Fruit fly (Drosophila melanogaster) whole organism, wandering third instar larva: Measurements from ENCODE around the gene Fnta.
A peak's percentile ranks its signal among the peaks of the same experiment; 100 is the strongest.

Experiments
- dmrt93B ChIP-seq: fragments of 200-800 bp; sonication (Bioruptor generic); optimal IDR thresholded peaks from 2 replicates; lab custom pipeline; 2018; ENCODE audit warnings: missing biosample characterization, mild to moderate bottlenecking, missing genetic modification characterization
- h ChIP-seq: fragments of 200-800 bp; sonication (Bioruptor generic); optimal IDR thresholded peaks from 3 replicates; lab custom pipeline; 2016; ENCODE audit warnings: missing biosample characterization, mild to moderate bottlenecking, missing genetic modification characterization
- sage ChIP-seq: fragments of 200-800 bp; sonication (Bioruptor generic); optimal IDR thresholded peaks from 2 replicates; lab custom pipeline; 2016; ENCODE audit warnings: missing biosample characterization, mild to moderate bottlenecking, missing genetic modification characterization

dm6 chr2L:4797643-4798042 lies 32.9 kb downstream of the Fnta start:
- TF ChIP-seq h (GFP tag; lab: Kevin White, UChicago) (no peak), dmrt93B (GFP tag; lab: Kevin White, UChicago) (peak; percentile 59), sage (GFP tag; lab: Kevin White, UChicago) (no peak)
